Worm (Caenorhabditis elegans) whole organism, L3 larva: Measurements from ENCODE around the gene T05H4.4.

Source experiments
- eor-1 ChIP-seq, 2 experiments: fragments of 150-350 bp; optimal IDR thresholded peaks; 2 replicates each; lab custom pipeline; 2014 to 2018; ENCODE audit warnings: missing biosample characterization in 2 of 2, missing genetic modification characterization in 2 of 2
- fkh-10 ChIP-seq: sonication (generic microtip); optimal IDR thresholded peaks from 2 replicates; lab custom pipeline; 2017; ENCODE audit warnings: missing biosample characterization, missing genetic modification reagents, missing genetic modification characterization
- fos-1 ChIP-seq: fragments of 150-350 bp; optimal IDR thresholded peaks from 2 replicates; lab custom pipeline; 2014; ENCODE audit warnings: missing biosample characterization, missing genetic modification characterization
- lin-15B ChIP-seq: fragments of 150-350 bp; optimal IDR thresholded peaks from 2 replicates; lab custom pipeline; 2014; ENCODE audit warnings: missing biosample characterization, missing genetic modification characterization
- lin-39 ChIP-seq: fragments of 150-350 bp; optimal IDR thresholded peaks from 2 replicates; lab custom pipeline; 2018; ENCODE audit warnings: missing biosample characterization, missing genetic modification reagents, missing genetic modification characterization
- nfya-1 ChIP-seq: sonication (generic microtip); optimal IDR thresholded peaks from 2 replicates; lab custom pipeline; 2017; ENCODE audit warnings: missing genetic modification characterization, mild to moderate bottlenecking, missing compliant biosample characterization, antibody characterized with exemption, moderate library complexity; ENCODE audit not compliant: insufficient read depth
- nhr-237 ChIP-seq: fragments of 150-350 bp; optimal IDR thresholded peaks from 2 replicates; lab custom pipeline; 2014; ENCODE audit warnings: missing biosample characterization, missing genetic modification characterization
- nhr-77 ChIP-seq: fragments of 150-350 bp; optimal IDR thresholded peaks from 2 replicates; lab custom pipeline; 2014; ENCODE audit warnings: missing biosample characterization, missing genetic modification characterization

DNA sequence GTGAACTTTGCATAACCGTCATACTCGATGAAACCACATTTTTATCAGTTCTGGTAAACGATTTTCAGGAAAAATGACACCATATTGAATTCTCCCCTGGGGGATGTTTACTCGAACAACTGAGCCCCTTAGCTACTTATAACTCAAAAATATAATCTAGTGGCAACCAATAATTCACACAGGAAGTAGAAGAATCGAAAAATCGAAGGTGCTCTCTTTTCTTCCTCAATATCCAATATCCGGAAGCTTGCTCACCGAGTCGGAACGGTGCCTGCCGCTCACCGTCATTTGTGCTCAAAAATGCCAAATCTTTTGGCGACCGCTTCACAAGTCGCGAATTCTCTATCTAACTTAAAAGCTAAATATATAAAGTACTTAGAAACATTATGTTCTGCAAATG, 3.3 kb downstream of the T05H4.4 start, which contains the start of gene T05H4.3:
- TF ChIP-seq lin-39 (tag; lab: Kevin White, UChicago) (no peak), nfya-1 (tag; lab: Kevin White, UChicago) (no peak), fkh-10 (GFP tag; lab: Kevin White, UChicago) (no peak), nhr-77 (tag; lab: Kevin White, UChicago) (no peak), fos-1 (tag; lab: Kevin White, UChicago) (no peak), lin-15B (tag; lab: Kevin White, UChicago) (no peak), eor-1 (tag; optimal IDR thresholded peaks at IDR 0.05; lab: Kevin White, UChicago) (no peak), nhr-237 (tag; lab: Kevin White, UChicago) (no peak)
